Fruit fly (Drosophila melanogaster): Measurements from ENCODE around the gene CG4766.

Gene CG4766

dm6 chrX:5965517-5966397, 34.8 kb downstream of the CG4766 start, which contains the start of gene Grip (continued):
- no peak for TF ChIP-seq Spps (tag; optimal IDR thresholded peaks at IDR 0.05)
- TF ChIP-seq kah (GFP tag; optimal IDR thresholded peaks at IDR 0.05): no peak
- no peak for TF ChIP-seq sob (GFP tag; IDR thresholded peaks at IDR 0.05)
- no peak for TF ChIP-seq Camta (GFP tag; optimal IDR thresholded peaks at IDR 0.05)
- peak; percentile 72 for TF ChIP-seq CG3163 (GFP tag; optimal IDR thresholded peaks at IDR 0.05)
- TF ChIP-seq CG33557 (GFP tag; optimal IDR thresholded peaks at IDR 0.05): peak; percentile 42
- TF ChIP-seq CG2202 (tag; optimal IDR thresholded peaks at IDR 0.05): no peak
- peak; percentile 27 for TF ChIP-seq fd96Cb (tag; optimal IDR thresholded peaks at IDR 0.05)
- TF ChIP-seq inv (GFP tag; IDR thresholded peaks at IDR 0.05; ENCODE audit: partially characterized antibody): 0 out of 2 replicates have a peak, but pooled peaks have one; percentile 41
- TF ChIP-seq MBD-R2 (GFP tag; IDR thresholded peaks at IDR 0.05): no peak
- peak; percentile 63; the same call in 1 of the 3 replicates for TF ChIP-seq CG14860 (GFP tag; IDR thresholded peaks at IDR 0.05; ENCODE audit: partially characterized antibody)
- no peak for TF ChIP-seq Awh (GFP tag; IDR thresholded peaks at IDR 0.05)
- no peak for TF ChIP-seq CG11093 (GFP tag; IDR thresholded peaks at IDR 0.05)
- no peak for TF ChIP-seq Poxn (GFP tag; IDR thresholded peaks at IDR 0.05)
- TF ChIP-seq odd (GFP tag; optimal IDR thresholded peaks at IDR 0.05): no peak
- TF ChIP-seq gt (GFP tag; IDR thresholded peaks at IDR 0.05): no peak
- peak; percentile 73 for TF ChIP-seq CG17361 (GFP tag; IDR thresholded peaks at IDR 0.05)
- TF ChIP-seq CG10209 (GFP tag; optimal IDR thresholded peaks at IDR 0.05): peak; percentile 26
- TF ChIP-seq CG7357 (GFP tag; IDR thresholded peaks at IDR 0.05): 0 out of 3 replicates have a peak, but pooled peaks have one; percentile 20
- no peak for TF ChIP-seq stc (GFP tag; IDR thresholded peaks at IDR 0.05)
- peak; percentile 9; the same call in 1 of the 3 replicates for TF ChIP-seq zfh1 (GFP tag; IDR thresholded peaks at IDR 0.05)
- TF ChIP-seq abd-A (tag; optimal IDR thresholded peaks at IDR 0.05): no peak
- no peak for TF ChIP-seq ro (GFP tag; IDR thresholded peaks at IDR 0.05)
- no peak for TF ChIP-seq Sin3A (optimal IDR thresholded peaks at IDR 0.05)
- no peak for TF ChIP-seq CG4854 (GFP tag; optimal IDR thresholded peaks at IDR 0.05)
- peak; percentile 49 for TF ChIP-seq phol (tag; optimal IDR thresholded peaks at IDR 0.05)
- no peak for TF ChIP-seq Vsx1 (GFP tag; optimal IDR thresholded peaks at IDR 0.05)
- no peak for TF ChIP-seq CG8281 (tag; optimal IDR thresholded peaks at IDR 0.05)
- TF ChIP-seq nerfin-1 (tag; optimal IDR thresholded peaks at IDR 0.05): no peak
- TF ChIP-seq fu2 (GFP tag; optimal IDR thresholded peaks at IDR 0.05): no peak
- no peak for TF ChIP-seq dimm (GFP tag; IDR thresholded peaks at IDR 0.05)
- no peak for TF ChIP-seq cwo (GFP tag; optimal IDR thresholded peaks at IDR 0.05)
- TF ChIP-seq CG11085 (GFP tag; IDR thresholded peaks at IDR 0.05): no peak
- peak; percentile 19 for TF ChIP-seq CG17385 (GFP tag; optimal IDR thresholded peaks at IDR 0.05)
- peak; percentile 5 for TF ChIP-seq tio (GFP tag; optimal IDR thresholded peaks at IDR 0.05)
- no peak for TF ChIP-seq en (GFP tag; optimal IDR thresholded peaks at IDR 0.05)
- TF ChIP-seq Rx (GFP tag; IDR thresholded peaks at IDR 0.05): no peak
- TF ChIP-seq onecut (GFP tag; IDR thresholded peaks at IDR 0.05): no peak
- 0 out of 2 replicates have a peak, but pooled peaks have one; percentile 6 for TF ChIP-seq Drgx (GFP tag; IDR thresholded peaks at IDR 0.05)
- TF ChIP-seq Jarid2 (GFP tag; optimal IDR thresholded peaks at IDR 0.05): peak; percentile 62
- no peak for TF ChIP-seq CG15073 (GFP tag; optimal IDR thresholded peaks at IDR 0.05)
- TF ChIP-seq CG34422 (GFP tag; IDR thresholded peaks at IDR 0.05): no peak
- no peak for TF ChIP-seq CG13894 (tag; optimal IDR thresholded peaks at IDR 0.05)
- TF ChIP-seq lov (optimal IDR thresholded peaks at IDR 0.05): no peak
- no peak for TF ChIP-seq lov (GFP tag; IDR thresholded peaks at IDR 0.05)
- no peak for TF ChIP-seq lbe (GFP tag; optimal IDR thresholded peaks at IDR 0.05)
- no peak for TF ChIP-seq mam (GFP tag; optimal IDR thresholded peaks at IDR 0.05)
- peak; percentile 29 for TF ChIP-seq CG10654 (GFP tag; optimal IDR thresholded peaks at IDR 0.05)
- no peak for TF ChIP-seq fd102C (GFP tag; optimal IDR thresholded peaks at IDR 0.05)
- no peak for TF ChIP-seq CG17612 (GFP tag; IDR thresholded peaks at IDR 0.05)

All from whole organism, embryonic.